Worm (Caenorhabditis elegans) whole organism, early embryonic: Measurements from ENCODE around the gene T28C6.7.
A peak's percentile ranks its signal among the peaks of the same experiment; 100 is the strongest.

Experiments used
- B0310.2 ChIP-seq: sonication (generic microtip); optimal IDR thresholded peaks from 2 replicates; lab custom pipeline; 2016; ENCODE audit warnings: mild to moderate bottlenecking, missing genetic modification characterization, missing compliant biosample characterization
- F13C5.2 ChIP-seq: sonication (generic microtip); optimal IDR thresholded peaks from 2 replicates; lab custom pipeline; 2017; ENCODE audit warnings: mild to moderate bottlenecking, missing genetic modification characterization, inconsistent platforms, missing compliant biosample characterization
- aly-1 ChIP-seq: sonication (generic microtip); optimal IDR thresholded peaks from 2 replicates; lab custom pipeline; 2016; ENCODE audit warnings: missing genetic modification characterization, missing compliant biosample characterization
- ama-1 ChIP-seq: fragments of 150-350 bp; optimal IDR thresholded peaks from 2 replicates; lab custom pipeline; 2014
- ceh-13 ChIP-seq: fragments of 200-800 bp; sonication (Bioruptor generic); optimal IDR thresholded peaks from 2 replicates; lab custom pipeline; 2018; ENCODE audit warnings: mild to moderate bottlenecking, missing genetic modification characterization, missing compliant biosample characterization
- ceh-36 ChIP-seq: sonication (generic microtip); optimal IDR thresholded peaks from 2 replicates; lab custom pipeline; 2016; ENCODE audit warnings: missing genetic modification characterization, inconsistent platforms, missing compliant biosample characterization
- ets-7 ChIP-seq: sonication (generic microtip); optimal IDR thresholded peaks from 2 replicates; lab custom pipeline; 2016; ENCODE audit warnings: missing genotype, missing genetic modification characterization, missing compliant biosample characterization
- flt-1 ChIP-seq: fragments of 200-800 bp; sonication (Bioruptor generic); IDR thresholded peaks from 2 replicates; pipeline ENCODE4 v1.3.6; 2022; ENCODE audit warnings: missing genetic modification characterization, missing compliant biosample characterization
- hmbx-1 ChIP-seq: sonication (generic microtip); optimal IDR thresholded peaks from 2 replicates; lab custom pipeline; 2016; ENCODE audit warnings: mild to moderate bottlenecking, missing genetic modification characterization, missing compliant biosample characterization
- hmg-4 ChIP-seq: fragments of 200-800 bp; sonication (Bioruptor generic); optimal IDR thresholded peaks from 2 replicates; lab custom pipeline; 2018; ENCODE audit warnings: mild to moderate bottlenecking, missing genetic modification characterization, missing compliant biosample characterization
- hnd-1 ChIP-seq: sonication (generic microtip); optimal IDR thresholded peaks from 2 replicates; lab custom pipeline; 2016; ENCODE audit warnings: missing genetic modification characterization, missing compliant biosample characterization
- pes-1 ChIP-seq: fragments of 200-800 bp; sonication (Bioruptor generic); IDR thresholded peaks from 2 replicates; pipeline ENCODE4 v1.3.6; 2022; ENCODE audit warnings: missing genetic modification reagents, missing genetic modification characterization, missing compliant biosample characterization
- scrt-1 ChIP-seq: fragments of 200-800 bp; sonication (Bioruptor generic); IDR thresholded peaks from 2 replicates; pipeline ENCODE4 v1.3.6; 2022; ENCODE audit warnings: missing genetic modification characterization, missing compliant biosample characterization
- sea-1 ChIP-seq: fragments of 200-800 bp; sonication (Bioruptor generic); conservative IDR thresholded peaks from 2 replicates; pipeline ENCODE4 v1.3.6; 2022; ENCODE audit warnings: missing genetic modification characterization, missing compliant biosample characterization
- tbx-11 ChIP-seq: fragments of 200-800 bp; sonication (Bioruptor generic); IDR thresholded peaks from 2 replicates; pipeline ENCODE4 v1.3.6; 2022; ENCODE audit warnings: missing genetic modification characterization, missing compliant biosample characterization
- tbx-37 ChIP-seq: fragments of 200-800 bp; sonication (Bioruptor generic); conservative IDR thresholded peaks from 2 replicates; pipeline ENCODE4 v1.3.6; 2022; ENCODE audit warnings: missing genetic modification reagents, missing genetic modification characterization, missing compliant biosample characterization
- tra-4 ChIP-seq: sonication (generic microtip); optimal IDR thresholded peaks from 2 replicates; lab custom pipeline; 2017; ENCODE audit warnings: missing genetic modification characterization, missing compliant biosample characterization

Gene T28C6.7

ce11 chrIV:8855963-8856362, 28.4 kb downstream of the T28C6.7 start, which contains the start of gene T11B7.5:
Gene T11B7.5, minus strand, starts transcription at chrIV:8856063.
- TF ChIP-seq hmbx-1 (no peak), ets-7 (tag; lab: Kevin White, UChicago) (no peak), flt-1 (GFP tag; lab: Robert Waterston, UW) (no peak), ceh-36 (no peak), scrt-1 (GFP tag; lab: Robert Waterston, UW) (no peak), sea-1 (GFP tag; lab: Robert Waterston, UW) (no peak), ama-1 (lab: Kevin White, UChicago) (no peak), hmg-4 (GFP tag; lab: Kevin White, UChicago) (no peak), F13C5.2 (no peak), tra-4 (tag; lab: Kevin White, UChicago) (no peak), ceh-13 (GFP tag; lab: Kevin White, UChicago) (no peak), hnd-1 (tag; lab: Kevin White, UChicago) (no peak), aly-1 (tag; lab: Kevin White, UChicago) (no peak)

ce11 chrIV:8864672-8865071, 37.1 kb downstream of the T28C6.7 start:
- TF ChIP-seq flt-1 (GFP tag; lab: Robert Waterston, UW) (no peak), scrt-1 (GFP tag; lab: Robert Waterston, UW) (no peak), B0310.2 (no peak), ceh-36 (no peak), tra-4 (tag; lab: Kevin White, UChicago) (no peak), F13C5.2 (no peak), tbx-37 (no peak), sea-1 (GFP tag; lab: Robert Waterston, UW) (no peak)

ce11 chrIV:8865343-8865742, 37.7 kb downstream of the T28C6.7 start, which contains the start of gene C09G9.1:
Gene C09G9.1, minus strand, starts transcription at chrIV:8865485.
- TF ChIP-seq scrt-1 (GFP tag; lab: Robert Waterston, UW): no peak

- TF ChIP-seq hmg-4 (GFP tag; lab: Kevin White, UChicago): peak; percentile 30
- no peak for TF ChIP-seq tbx-11
- TF ChIP-seq flt-1 (GFP tag; lab: Robert Waterston, UW): no peak
- no peak for TF ChIP-seq aly-1 (tag; lab: Kevin White, UChicago)
- no peak for TF ChIP-seq pes-1
Observed at ce11 chrIV:8866092-8866491, 38.5 kb downstream of the T28C6.7 start.

ce11 chrIV:8867562-8867961, 40.0 kb downstream of the T28C6.7 start:
- TF ChIP-seq B0310.2 (no peak), tbx-37 (no peak), ceh-13 (GFP tag; lab: Kevin White, UChicago) (no peak), hnd-1 (tag; lab: Kevin White, UChicago) (no peak), hmg-4 (GFP tag; lab: Kevin White, UChicago) (no peak), tra-4 (tag; lab: Kevin White, UChicago) (no peak), F13C5.2 (no peak), aly-1 (tag; lab: Kevin White, UChicago) (no peak), tbx-11 (no peak), sea-1 (GFP tag; lab: Robert Waterston, UW) (no peak), scrt-1 (GFP tag; lab: Robert Waterston, UW) (no peak), ets-7 (tag; lab: Kevin White, UChicago) (no peak), pes-1 (no peak), hmbx-1 (no peak), ceh-36 (no peak), flt-1 (GFP tag; lab: Robert Waterston, UW) (no peak), ama-1 (lab: Kevin White, UChicago) (no peak)

- TF ChIP-seq tra-4 (tag; lab: Kevin White, UChicago) (no peak), ceh-36 (no peak), pes-1 (no peak), flt-1 (GFP tag; lab: Robert Waterston, UW) (no peak), hnd-1 (tag; lab: Kevin White, UChicago) (no peak), hmbx-1 (no peak), hmg-4 (GFP tag; lab: Kevin White, UChicago) (no peak), scrt-1 (GFP tag; lab: Robert Waterston, UW) (no peak), sea-1 (GFP tag; lab: Robert Waterston, UW) (no peak), F13C5.2 (no peak)
Observed at ce11 chrIV:8869624-8870023, 42.0 kb downstream of the T28C6.7 start, which contains the start of gene npp-23. Gene npp-23, minus strand, starts transcription at chrIV:8869679.

- no peak for TF ChIP-seq ceh-36
- no peak for TF ChIP-seq hmbx-1
- no peak for TF ChIP-seq hmg-4 (GFP tag; lab: Kevin White, UChicago)
- TF ChIP-seq aly-1 (tag; lab: Kevin White, UChicago): no peak
Observed at ce11 chrIV:8872958-8873357, 45.4 kb downstream of the T28C6.7 start, which contains the start of gene C09G9.3. Gene C09G9.3, minus strand, starts transcription at chrIV:8873058.

- TF ChIP-seq hnd-1 (tag; lab: Kevin White, UChicago) (no peak), tbx-11 (no peak), ceh-13 (GFP tag; lab: Kevin White, UChicago) (no peak), aly-1 (tag; lab: Kevin White, UChicago) (no peak), B0310.2 (no peak), ama-1 (lab: Kevin White, UChicago) (no peak), pes-1 (no peak), F13C5.2 (no peak), ceh-36 (no peak)
Observed at ce11 chrIV:8873847-8874246, 46.2 kb downstream of the T28C6.7 start, which contains the start of gene hdl-2. Gene hdl-2, plus strand, starts transcription at chrIV:8874147.

- TF ChIP-seq B0310.2 (no peak), F13C5.2 (no peak), tbx-37 (no peak), ceh-36 (no peak), hmg-4 (GFP tag; lab: Kevin White, UChicago) (no peak), hmbx-1 (no peak), tra-4 (tag; lab: Kevin White, UChicago) (no peak), pes-1 (no peak), ets-7 (tag; lab: Kevin White, UChicago) (no peak), hnd-1 (tag; lab: Kevin White, UChicago) (no peak), ceh-13 (GFP tag; lab: Kevin White, UChicago) (no peak), sea-1 (GFP tag; lab: Robert Waterston, UW) (no peak), aly-1 (tag; lab: Kevin White, UChicago) (no peak), flt-1 (GFP tag; lab: Robert Waterston, UW) (no peak)
Observed at ce11 chrIV:8879810-8880209, 52.2 kb downstream of the T28C6.7 start, which contains the start of gene npax-4. Gene npax-4, minus strand, starts transcription at chrIV:8879910.
